Fruit fly (Drosophila melanogaster) whole organism, prepupa: ENCODE measurements around the gene CG12680.

ENCODE experiments used
- Blimp-1 ChIP-seq: fragments of 200-800 bp; sonication (Bioruptor generic); optimal IDR thresholded peaks from 3 replicates; lab custom pipeline; 2017; ENCODE audit warnings: missing biosample characterization, missing genetic modification characterization, mild to moderate bottlenecking, moderate library complexity, missing genetic modification reagents
- CG10631 ChIP-seq: fragments of 200-800 bp; sonication (Bioruptor generic); optimal IDR thresholded peaks from 2 replicates; lab custom pipeline; 2016; ENCODE audit warnings: missing biosample characterization, missing genetic modification characterization
- CG10669 ChIP-seq: fragments of 200-800 bp; sonication (Bioruptor generic); optimal IDR thresholded peaks from 3 replicates; lab custom pipeline; 2018; ENCODE audit warnings: missing biosample characterization, mild to moderate bottlenecking, missing genetic modification characterization, moderate library complexity
- CG11294 ChIP-seq: fragments of 200-800 bp; sonication (Bioruptor generic); IDR thresholded peaks from 2 replicates; pipeline ENCODE4 v1.3.6; 2022; ENCODE audit warnings: missing biosample characterization, missing genetic modification characterization
- CG11762 ChIP-seq: fragments of 200-800 bp; sonication (Bioruptor generic); optimal IDR thresholded peaks from 3 replicates; lab custom pipeline; 2016; ENCODE audit warnings: missing biosample characterization, missing genetic modification characterization; ENCODE audit not compliant: insufficient read depth
- CG11902 ChIP-seq: fragments of 200-800 bp; sonication (Bioruptor generic); optimal IDR thresholded peaks from 3 replicates; lab custom pipeline; 2016; ENCODE audit warnings: missing biosample characterization, missing genetic modification characterization
- CG15336 ChIP-seq: fragments of 200-800 bp; sonication (Bioruptor generic); IDR thresholded peaks from 2 replicates; pipeline ENCODE4 v1.3.6; 2022; ENCODE audit warnings: missing biosample characterization, missing genetic modification characterization
- CG1621 ChIP-seq: fragments of 200-800 bp; sonication (Bioruptor generic); optimal IDR thresholded peaks from 3 replicates; lab custom pipeline; 2018; ENCODE audit warnings: missing biosample characterization, mild to moderate bottlenecking, missing genetic modification characterization
- CG3032 ChIP-seq: fragments of 200-800 bp; optimal IDR thresholded peaks from 2 replicates; lab custom pipeline; 2019; ENCODE audit warnings: missing biosample characterization, mild to moderate bottlenecking, missing genetic modification characterization, moderate library complexity
- CG31627 ChIP-seq: fragments of 200-800 bp; sonication (Bioruptor generic); optimal IDR thresholded peaks from 3 replicates; lab custom pipeline; 2016; ENCODE audit warnings: missing biosample characterization, missing genetic modification characterization
- CG32006 ChIP-seq: fragments of 200-800 bp; sonication (Bioruptor generic); optimal IDR thresholded peaks from 3 replicates; lab custom pipeline; 2017; ENCODE audit warnings: missing biosample characterization, mild to moderate bottlenecking, missing genetic modification characterization
- CG34406 ChIP-seq: fragments of 200-800 bp; sonication (Bioruptor generic); optimal IDR thresholded peaks from 3 replicates; lab custom pipeline; 2016; ENCODE audit warnings: missing biosample characterization, missing genetic modification characterization
- CG4318 ChIP-seq: fragments of 200-800 bp; sonication (Bioruptor generic); optimal IDR thresholded peaks from 3 replicates; lab custom pipeline; 2017; ENCODE audit warnings: missing biosample characterization, mild to moderate bottlenecking, missing genetic modification characterization
- CG6163 ChIP-seq: fragments of 200-800 bp; sonication (Bioruptor generic); IDR thresholded peaks from 3 replicates; pipeline ENCODE4 v1.3.6; 2022; ENCODE audit warnings: missing biosample characterization, missing genetic modification characterization
- CG6792 ChIP-seq: fragments of 200-800 bp; sonication (Bioruptor generic); optimal IDR thresholded peaks from 3 replicates; lab custom pipeline; 2016; ENCODE audit warnings: missing biosample characterization, missing genetic modification characterization
- CG6808 ChIP-seq: fragments of 200-800 bp; sonication (Bioruptor generic); optimal IDR thresholded peaks from 3 replicates; lab custom pipeline; 2017; ENCODE audit warnings: missing biosample characterization, missing genetic modification characterization, mild to moderate bottlenecking, moderate library complexity, missing genetic modification reagents
- CG7368 ChIP-seq: fragments of 200-800 bp; sonication (Bioruptor generic); optimal IDR thresholded peaks from 3 replicates; lab custom pipeline; 2016; ENCODE audit warnings: missing biosample characterization, missing genetic modification characterization
- CG8119 ChIP-seq: fragments of 200-800 bp; sonication (Bioruptor generic); IDR thresholded peaks from 3 replicates; pipeline ENCODE4 v1.3.6; 2022; ENCODE audit warnings: missing biosample characterization, missing genetic modification characterization
- CG8319 ChIP-seq: fragments of 200-800 bp; sonication (Bioruptor generic); optimal IDR thresholded peaks from 3 replicates; lab custom pipeline; 2016; ENCODE audit warnings: missing biosample characterization, missing genetic modification characterization
- CG9139 ChIP-seq: fragments of 200-800 bp; sonication (Bioruptor generic); optimal IDR thresholded peaks from 3 replicates; lab custom pipeline; 2017; ENCODE audit warnings: missing biosample characterization, mild to moderate bottlenecking, missing genetic modification characterization
- Eip75B ChIP-seq: fragments of 200-800 bp; sonication (Bioruptor generic); optimal IDR thresholded peaks from 3 replicates; lab custom pipeline; 2016; ENCODE audit warnings: missing biosample characterization, missing genetic modification characterization
- Eip78C ChIP-seq: fragments of 200-800 bp; sonication (Bioruptor generic); peaks from one replicate; lab custom pipeline; 2016; ENCODE audit warnings: missing biosample characterization, missing genetic modification characterization
- Ets21C ChIP-seq: fragments of 200-800 bp; sonication (Bioruptor generic); optimal IDR thresholded peaks from 3 replicates; lab custom pipeline; 2016; ENCODE audit warnings: missing biosample characterization, missing genetic modification characterization
- Gug ChIP-seq: fragments of 200-800 bp; sonication (Bioruptor generic); IDR thresholded peaks from 2 replicates; pipeline ENCODE4 v1.3.6; 2022; ENCODE audit warnings: missing biosample characterization, missing genetic modification characterization
- Hr38 ChIP-seq: sonication (Bioruptor generic); optimal IDR thresholded peaks from 2 replicates; lab custom pipeline; 2016; ENCODE audit warnings: missing biosample characterization, missing genetic modification characterization
- Hr39 ChIP-seq: fragments of 200-800 bp; sonication (Bioruptor generic); optimal IDR thresholded peaks from 2 replicates; lab custom pipeline; 2016; ENCODE audit warnings: missing biosample characterization, missing genetic modification characterization
- Hr4 ChIP-seq: fragments of 200-800 bp; sonication (Bioruptor generic); optimal IDR thresholded peaks from 3 replicates; lab custom pipeline; 2016; ENCODE audit warnings: missing biosample characterization, missing genetic modification characterization
- Lpt ChIP-seq: fragments of 200-800 bp; sonication (Bioruptor generic); optimal IDR thresholded peaks from 3 replicates; lab custom pipeline; 2016; ENCODE audit warnings: missing biosample characterization, missing genetic modification characterization
- Met ChIP-seq: fragments of 200-800 bp; sonication (Bioruptor generic); optimal IDR thresholded peaks from 3 replicates; lab custom pipeline; 2016; ENCODE audit warnings: missing biosample characterization, missing genetic modification characterization
- OdsH ChIP-seq: fragments of 200-800 bp; sonication (Bioruptor generic); optimal IDR thresholded peaks from 3 replicates; lab custom pipeline; 2016; ENCODE audit warnings: missing biosample characterization, missing genetic modification characterization
- Smox ChIP-seq: fragments of 200-800 bp; sonication (Bioruptor generic); optimal IDR thresholded peaks from 3 replicates; lab custom pipeline; 2016; ENCODE audit warnings: missing biosample characterization, missing genetic modification characterization
- Sox14 ChIP-seq: fragments of 200-800 bp; sonication (Bioruptor generic); optimal IDR thresholded peaks from 3 replicates; lab custom pipeline; 2016; ENCODE audit warnings: missing biosample characterization, missing genetic modification characterization
- Sox15 ChIP-seq: fragments of 200-800 bp; sonication (Bioruptor generic); optimal IDR thresholded peaks from 3 replicates; lab custom pipeline; 2016; ENCODE audit warnings: missing biosample characterization, missing genetic modification characterization
- achi ChIP-seq: fragments of 200-800 bp; sonication (Bioruptor generic); optimal IDR thresholded peaks from 3 replicates; lab custom pipeline; 2016; ENCODE audit warnings: missing biosample characterization, missing genetic modification characterization
- acj6 ChIP-seq: fragments of 200-800 bp; sonication (Bioruptor generic); optimal IDR thresholded peaks from 3 replicates; lab custom pipeline; 2016; ENCODE audit warnings: missing biosample characterization, missing genetic modification characterization
- cyc ChIP-seq: fragments of 200-800 bp; sonication (Bioruptor generic); optimal IDR thresholded peaks from 3 replicates; lab custom pipeline; 2016; ENCODE audit warnings: missing biosample characterization, missing genetic modification characterization
- dac ChIP-seq: fragments of 200-800 bp; sonication (Bioruptor generic); optimal IDR thresholded peaks from 2 replicates; lab custom pipeline; 2017; ENCODE audit warnings: missing biosample characterization, mild to moderate bottlenecking, missing genetic modification characterization
- dsx ChIP-seq: fragments of 200-800 bp; optimal IDR thresholded peaks from 3 replicates; lab custom pipeline; 2019; ENCODE audit warnings: missing biosample characterization, mild to moderate bottlenecking, missing genetic modification characterization, moderate library complexity; ENCODE audit not compliant: poor library complexity, severe bottlenecking
- eg ChIP-seq: fragments of 200-800 bp; sonication (Bioruptor generic); IDR thresholded peaks from 3 replicates; pipeline ENCODE4 v1.3.6; 2022; ENCODE audit warnings: missing biosample characterization, missing genetic modification characterization
- esn ChIP-seq: fragments of 200-800 bp; sonication (Bioruptor generic); optimal IDR thresholded peaks from 2 replicates; lab custom pipeline; 2016; ENCODE audit warnings: missing biosample characterization, mild to moderate bottlenecking, missing genetic modification characterization, moderate library complexity
- fd59A ChIP-seq: fragments of 200-800 bp; sonication (Bioruptor generic); optimal IDR thresholded peaks from 2 replicates; lab custom pipeline; 2017; ENCODE audit warnings: missing biosample characterization, mild to moderate bottlenecking, missing genetic modification characterization, missing genetic modification reagents
- fd85E ChIP-seq: fragments of 200-800 bp; sonication (Bioruptor generic); optimal IDR thresholded peaks from 3 replicates; lab custom pipeline; 2016; ENCODE audit warnings: missing biosample characterization, missing genetic modification characterization
- net ChIP-seq: fragments of 200-800 bp; sonication (Bioruptor generic); optimal IDR thresholded peaks from 3 replicates; lab custom pipeline; 2016; ENCODE audit warnings: missing biosample characterization, missing genetic modification characterization
- pdm3 ChIP-seq: fragments of 200-800 bp; sonication (Bioruptor generic); optimal IDR thresholded peaks from 3 replicates; lab custom pipeline; 2016; ENCODE audit warnings: missing biosample characterization, missing genetic modification characterization
- spab ChIP-seq: fragments of 200-800 bp; sonication (Bioruptor generic); optimal IDR thresholded peaks from 2 replicates; lab custom pipeline; 2017; ENCODE audit warnings: missing biosample characterization, mild to moderate bottlenecking, missing genetic modification characterization, missing genetic modification reagents
- ss ChIP-seq, 2 experiments: fragments of 200-800 bp; sonication (Bioruptor generic); optimal IDR thresholded peaks; 2 replicates in 1 of 2; 3 replicates in 1 of 2; lab custom pipeline; 2017 to 2018; ENCODE audit warnings: mild to moderate bottlenecking in 2 of 2, missing biosample characterization in 2 of 2, missing genetic modification characterization in 2 of 2, moderate library complexity in 1 of 2
- svp ChIP-seq: fragments of 200-800 bp; sonication (Bioruptor generic); peaks from one replicate; lab custom pipeline; 2016; ENCODE audit warnings: missing biosample characterization, missing genetic modification characterization
- vri ChIP-seq: fragments of 200-800 bp; sonication (Bioruptor generic); optimal IDR thresholded peaks from 3 replicates; lab custom pipeline; 2016; ENCODE audit warnings: missing biosample characterization, mild to moderate bottlenecking, missing genetic modification characterization

CG12680 gene

DNA sequence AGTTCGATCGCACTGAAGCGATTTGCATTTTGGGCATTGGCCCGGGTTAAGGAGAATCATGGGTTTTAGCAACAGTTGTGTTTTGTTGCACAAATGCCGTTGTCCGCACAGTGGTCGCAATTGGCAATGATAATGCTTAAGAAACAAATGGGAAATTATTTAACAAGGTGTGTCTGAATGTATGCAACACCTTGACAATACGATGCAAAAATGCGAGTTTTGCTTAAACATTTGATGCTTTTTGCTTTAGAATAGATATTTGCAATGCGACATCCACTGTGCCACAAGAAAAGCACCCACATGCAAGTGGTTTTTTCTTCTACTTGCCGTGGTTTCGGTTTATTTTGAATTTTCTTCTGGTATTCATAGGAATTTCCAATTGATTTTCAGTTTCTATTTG, 1.8 kb downstream of the CG12680 start (continued):
- TF ChIP-seq fd85E (GFP tag; lab: Kevin White, UChicago) (no peak), net (GFP tag; lab: Kevin White, UChicago) (peak; percentile 48), achi (GFP tag; lab: Kevin White, UChicago) (peak; percentile 42), Ets21C (GFP tag; lab: Kevin White, UChicago) (no peak), eg (GFP tag; lab: Robert Waterston, UW) (peak; percentile 78), cyc (no peak), CG7368 (GFP tag; lab: Kevin White, UChicago) (no peak), CG10631 (peak; percentile 36), CG8119 (peak; percentile 65), CG10669 (peak; percentile 25), OdsH (peak; percentile 56), CG8319 (GFP tag; lab: Kevin White, UChicago) (no peak), spab (GFP tag; lab: Kevin White, UChicago) (no peak), ss (GFP tag; optimal IDR thresholded peaks at IDR 0.05; lab: Kevin White, UChicago) (no peak), Gug (GFP tag; lab: Robert Waterston, UW) (no peak), svp (GFP tag; lab: Kevin White, UChicago) (peak; percentile 58), CG31627 (GFP tag; lab: Kevin White, UChicago) (peak; percentile 11), Lpt (GFP tag; lab: Kevin White, UChicago) (peak; percentile 1), CG15336 (peak; percentile 71), Eip75B (GFP tag; lab: Kevin White, UChicago) (peak; percentile 22)
- TF ChIP-seq, all 60 proteins: peak for 33

DNA sequence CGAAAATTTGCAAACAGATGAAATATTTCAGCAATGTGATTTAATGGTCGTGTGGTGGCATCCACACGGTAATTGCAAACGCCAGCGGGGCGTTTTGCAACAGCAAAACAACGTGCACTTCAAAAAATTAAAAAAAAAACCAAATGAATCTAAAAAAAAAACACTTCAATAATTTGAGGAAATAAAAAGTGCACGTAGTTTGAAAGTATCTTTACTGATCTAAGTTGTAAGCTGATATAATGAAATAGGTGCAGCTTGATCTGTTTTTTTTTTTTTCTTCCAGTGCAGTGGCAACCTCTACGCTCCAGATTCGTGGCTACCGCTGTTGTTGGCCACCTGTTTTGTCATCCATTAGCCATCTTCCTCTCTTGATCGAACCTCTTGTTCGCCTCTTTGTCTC, 5.5 kb downstream of the CG12680 start:
- TF ChIP-seq Lpt (GFP tag; lab: Kevin White, UChicago): peak; percentile 26
- TF ChIP-seq Ets21C (GFP tag; lab: Kevin White, UChicago): no peak
- TF ChIP-seq CG11762 (GFP tag; lab: Kevin White, UChicago): no peak
- TF ChIP-seq CG7368 (GFP tag; lab: Kevin White, UChicago): no peak
- TF ChIP-seq CG1621 (tag; lab: Kevin White, UChicago): no peak
- TF ChIP-seq Gug (GFP tag; lab: Robert Waterston, UW): no peak
- TF ChIP-seq CG9139 (GFP tag; lab: Kevin White, UChicago): no peak
- TF ChIP-seq CG8319 (GFP tag; lab: Kevin White, UChicago): no peak
- TF ChIP-seq Blimp-1 (GFP tag; lab: Kevin White, UChicago): no peak
- TF ChIP-seq CG6163 (GFP tag; lab: Robert Waterston, UW): peak; percentile 69
- peak; percentile 53 for TF ChIP-seq CG4318
- TF ChIP-seq CG8119: peak; percentile 77
- 0 out of 2 replicates have a peak, but pooled peaks have one; percentile 8 for TF ChIP-seq CG11294
- TF ChIP-seq esn (GFP tag; lab: Kevin White, UChicago): peak; percentile 12
- TF ChIP-seq CG6792 (GFP tag; lab: Kevin White, UChicago): no peak
- peak; percentile 10 for TF ChIP-seq Met
- peak; percentile 44 for TF ChIP-seq acj6
- TF ChIP-seq eg (GFP tag; lab: Robert Waterston, UW): peak; percentile 75
- TF ChIP-seq spab (GFP tag; lab: Kevin White, UChicago): no peak
- peak; percentile 13 for TF ChIP-seq pdm3
- peak; percentile 28 for TF ChIP-seq dac (GFP tag; lab: Kevin White, UChicago)
- TF ChIP-seq Hr38: no peak
- TF ChIP-seq fd85E (GFP tag; lab: Kevin White, UChicago): no peak
- TF ChIP-seq CG32006 (GFP tag; lab: Kevin White, UChicago): peak; percentile 79
- peak; percentile 14 for TF ChIP-seq Eip75B (GFP tag; lab: Kevin White, UChicago)
- TF ChIP-seq CG34406 (GFP tag; lab: Kevin White, UChicago): no peak
- no peak for TF ChIP-seq CG3032
- no peak for TF ChIP-seq vri
- TF ChIP-seq ss (GFP tag; optimal IDR thresholded peaks at IDR 0.05; lab: Kevin White, UChicago): no peak
- peak; percentile 83 for TF ChIP-seq Eip78C (GFP tag; lab: Kevin White, UChicago)
- no peak for TF ChIP-seq CG6808 (GFP tag; lab: Kevin White, UChicago)
- peak; percentile 77 for TF ChIP-seq CG15336
- TF ChIP-seq fd59A (GFP tag; lab: Kevin White, UChicago): no peak
- peak; percentile 41 for TF ChIP-seq OdsH
- TF ChIP-seq dsx (GFP tag; lab: Kevin White, UChicago): no peak
- peak; percentile 57 for TF ChIP-seq Hr4 (GFP tag; lab: Kevin White, UChicago)
- no peak for TF ChIP-seq Smox (GFP tag; lab: Kevin White, UChicago)
- TF ChIP-seq Hr39 (GFP tag; lab: Kevin White, UChicago): peak; percentile 9
- peak; percentile 46 for TF ChIP-seq svp (GFP tag; lab: Kevin White, UChicago)
- TF ChIP-seq Sox14 (GFP tag; lab: Kevin White, UChicago): peak; percentile 36
- no peak for TF ChIP-seq Sox15 (GFP tag; lab: Kevin White, UChicago)
- TF ChIP-seq CG11902 (GFP tag; lab: Kevin White, UChicago): no peak
- TF ChIP-seq CG10631: peak; percentile 48
